Worm (Caenorhabditis elegans): ENCODE results near the gene ugt-19.
A peak's percentile ranks its signal among the peaks of the same experiment; 100 is the strongest.

The ugt-19 gene

DNA sequence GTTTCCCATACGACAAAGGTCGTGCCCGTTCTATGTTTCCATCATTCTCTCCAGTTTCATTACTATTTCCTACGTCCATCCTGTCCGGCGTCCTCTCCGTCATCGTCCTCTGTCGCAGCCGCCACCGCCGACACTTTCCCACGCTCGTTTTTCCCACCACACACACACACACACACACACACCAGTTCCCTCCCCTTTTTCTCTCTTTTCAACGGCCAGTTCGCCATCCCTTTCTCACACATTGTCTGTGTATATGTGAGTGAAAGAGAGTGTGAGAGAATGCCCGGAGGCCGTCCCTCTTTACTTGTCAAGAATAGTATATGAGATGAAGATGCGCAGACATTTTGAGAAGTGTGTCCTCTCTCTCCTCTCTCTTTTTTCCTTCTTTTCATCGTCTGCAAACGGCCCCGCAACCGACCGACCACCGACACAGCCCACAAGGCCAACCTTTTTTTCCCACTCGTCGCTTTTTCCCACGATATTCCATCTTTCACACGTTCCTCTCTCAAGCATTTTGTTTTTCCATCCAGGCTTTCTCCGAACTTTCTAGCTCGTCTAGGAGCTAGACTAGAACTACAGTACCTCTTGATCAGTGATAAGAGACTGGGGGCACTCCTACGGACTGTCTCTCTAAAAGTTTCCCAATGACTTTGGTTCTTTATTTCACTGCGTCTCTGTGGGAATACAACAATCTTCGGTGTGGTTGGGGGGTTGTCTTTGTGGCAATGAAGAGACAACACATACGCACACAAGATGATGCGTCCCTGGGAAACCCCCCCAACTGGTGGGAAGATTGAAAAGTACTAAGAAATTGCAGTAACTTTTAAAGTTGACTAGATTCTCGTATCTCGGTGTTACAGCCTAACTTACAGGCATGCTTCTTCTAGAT, 17.5 kb upstream of the ugt-19 start:
- TF ChIP-seq elt-3 (tag; optimal IDR thresholded peaks at IDR 0.05) (peak in 1 of 3 experiments; percentile 13), fos-1 (tag; optimal IDR thresholded peaks at IDR 0.05) (no peak), hmg-11 (tag; optimal IDR thresholded peaks at IDR 0.05) (peak; percentile 96), nhr-11 (tag; optimal IDR thresholded peaks at IDR 0.05) (no peak), lin-15B (tag; optimal IDR thresholded peaks at IDR 0.05) (peak; percentile 39), zag-1 (tag; optimal IDR thresholded peaks at IDR 0.05) (no peak), ama-1 (optimal IDR thresholded peaks at IDR 0.05) (no peak), lin-39 (tag; optimal IDR thresholded peaks at IDR 0.05) (peak; percentile 41), nhr-28 (tag; optimal IDR thresholded peaks at IDR 0.05) (no peak), egl-5 (tag; optimal IDR thresholded peaks at IDR 0.05) (no peak), tbx-2 (tag; optimal IDR thresholded peaks at IDR 0.05) (peak; percentile 68), nhr-67 (tag; optimal IDR thresholded peaks at IDR 0.05) (no peak), sea-2 (GFP tag; optimal IDR thresholded peaks at IDR 0.05) (no peak), lsy-12 (tag; optimal IDR thresholded peaks at IDR 0.05) (peak; percentile 44), unc-62 (GFP tag; optimal IDR thresholded peaks at IDR 0.05) (peak; percentile 73), nhr-43 (tag; optimal IDR thresholded peaks at IDR 0.05; ENCODE audit: poor library complexity, severe bottlenecking) (peak; percentile 86), pqm-1 (tag; optimal IDR thresholded peaks at IDR 0.05) (peak; percentile 46), pha-4 (tag; optimal IDR thresholded peaks at IDR 0.05) (peak; percentile 61), snpc-4 (tag; optimal IDR thresholded peaks at IDR 0.05) (peak; percentile 79), R02D3.7 (tag; optimal IDR thresholded peaks at IDR 0.05) (peak; percentile 54), aly-2 (tag; optimal IDR thresholded peaks at IDR 0.05) (no peak), nhr-25 (tag; optimal IDR thresholded peaks at IDR 0.05) (peak; percentile 98), elt-2 (tag; optimal IDR thresholded peaks at IDR 0.05) (peak; percentile 65), ceh-9 (tag; optimal IDR thresholded peaks at IDR 0.05) (no peak), ceh-28 (tag; optimal IDR thresholded peaks at IDR 0.05) (peak; percentile 40), ceh-82 (tag; optimal IDR thresholded peaks at IDR 0.05) (no peak), fkh-2 (tag; optimal IDR thresholded peaks at IDR 0.05) (no peak), mdl-1 (tag; optimal IDR thresholded peaks at IDR 0.05) (peak; percentile 30), jun-1 (tag; optimal IDR thresholded peaks at IDR 0.05) (peak; percentile 69), egl-27 (tag; optimal IDR thresholded peaks at IDR 0.05) (peak; percentile 68), nhr-23 (tag; optimal IDR thresholded peaks at IDR 0.05) (peak; percentile 86), ztf-4 (tag; optimal IDR thresholded peaks at IDR 0.05) (peak; percentile 56), nfya-1 (tag; optimal IDR thresholded peaks at IDR 0.05; ENCODE audit: insufficient read depth) (peak; percentile 82), unc-39 (tag; optimal IDR thresholded peaks at IDR 0.05) (no peak)

DNA sequence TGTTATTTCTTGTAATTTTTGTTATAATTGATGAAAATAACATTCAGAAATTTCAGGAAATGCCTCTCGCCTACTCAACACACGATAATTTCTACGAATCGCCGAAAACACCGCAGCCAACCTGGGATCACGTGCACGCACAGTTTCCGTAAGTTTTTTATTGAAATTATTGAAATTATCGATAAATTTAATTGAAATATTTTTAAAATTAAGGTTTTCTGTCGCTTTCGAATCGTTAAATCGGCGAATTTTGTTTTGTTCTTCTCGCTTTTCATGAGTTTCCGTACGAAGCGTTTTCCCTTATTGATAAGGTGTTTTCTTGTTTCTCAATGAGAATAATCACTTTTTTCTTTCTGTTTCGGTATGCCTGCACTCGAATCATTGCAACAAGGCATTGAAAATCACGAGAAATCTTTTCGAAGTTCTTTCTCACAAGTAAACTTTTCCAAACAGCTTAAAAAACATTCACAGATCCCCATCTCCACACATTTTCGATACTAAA, 15.7 kb upstream of the ugt-19 start, which contains the start of gene lag-1:
TSS of gene lag-1 (plus strand) at position 51 of the 502 bp plus-strand sequence.
- TF ChIP-seq ceh-28 (tag; optimal IDR thresholded peaks at IDR 0.05): no peak

DNA sequence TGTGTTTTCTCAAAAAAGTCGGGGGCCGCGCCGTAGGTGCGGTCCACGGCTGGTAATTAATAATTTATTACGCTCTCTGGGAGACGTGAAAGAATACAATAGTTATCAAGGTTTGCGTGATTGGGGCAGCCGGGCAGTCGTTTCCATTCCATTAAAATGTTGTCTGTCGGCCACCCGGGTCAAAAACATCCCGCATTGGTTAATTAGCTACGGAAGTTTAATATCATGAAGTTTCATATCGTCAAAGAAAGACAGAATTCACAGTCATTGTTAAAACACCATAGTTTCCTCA, 14.5 kb upstream of the ugt-19 start:
- TF ChIP-seq ceh-9 (tag; optimal IDR thresholded peaks at IDR 0.05) (no peak), tbx-2 (tag; optimal IDR thresholded peaks at IDR 0.05) (no peak), nhr-77 (tag; optimal IDR thresholded peaks at IDR 0.05) (no peak), R02D3.7 (tag; optimal IDR thresholded peaks at IDR 0.05) (no peak), elt-3 (tag; optimal IDR thresholded peaks at IDR 0.05) (no peak), nhr-12 (tag; optimal IDR thresholded peaks at IDR 0.05) (no peak), eor-1 (tag; optimal IDR thresholded peaks at IDR 0.05) (no peak), nhr-28 (tag; optimal IDR thresholded peaks at IDR 0.05) (no peak), mdl-1 (tag; optimal IDR thresholded peaks at IDR 0.05) (no peak), pha-4 (tag; optimal IDR thresholded peaks at IDR 0.05) (no peak)
